Worm (Caenorhabditis elegans) whole organism, L4/young adult: ENCODE data around the gene psa-3.

Experiments
- dao-5 ChIP-seq: sonication (generic microtip); optimal IDR thresholded peaks from 2 replicates; lab custom pipeline; 2016; ENCODE audit warnings: missing genotype, missing genetic modification characterization, moderate library complexity, missing compliant biosample characterization
- him-1 ChIP-seq: sonication (generic microtip); optimal IDR thresholded peaks from 2 replicates; lab custom pipeline; 2016; ENCODE audit warnings: missing genotype, missing genetic modification reagents, missing genetic modification characterization, missing compliant biosample characterization

DNA sequence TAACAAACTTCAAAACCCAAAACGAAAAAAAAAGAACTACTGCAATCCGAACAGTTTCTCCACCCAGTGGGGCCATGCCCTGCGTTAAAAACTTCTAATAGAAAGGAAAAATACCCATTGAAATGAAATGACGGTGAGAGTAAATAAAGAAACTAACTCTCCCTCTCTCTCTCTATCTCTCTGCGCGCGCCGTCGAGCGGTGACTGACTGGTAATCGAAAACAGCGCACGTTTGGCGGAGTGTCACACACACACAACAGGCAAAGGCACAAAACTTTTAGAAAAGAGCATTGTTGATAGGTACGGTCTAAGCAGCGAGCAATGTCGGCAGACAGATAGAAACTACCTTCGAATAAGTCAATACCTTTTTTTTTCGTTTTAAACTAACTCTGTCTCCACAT, 31.2 kb upstream of the psa-3 start:
- TF ChIP-seq him-1 (tag; lab: Kevin White, UChicago) = no peak
- no peak for TF ChIP-seq dao-5
